Fruit fly (Drosophila melanogaster) whole organism, pupa: ENCODE data around the gene Obp73a.

Experiments
- CG12605 ChIP-seq: fragments of 200-800 bp; sonication (Bioruptor generic); IDR thresholded peaks from 2 replicates; pipeline ENCODE4 v1.3.6; 2022; ENCODE audit warnings: missing biosample characterization, missing genetic modification characterization
- CG15710 ChIP-seq: fragments of 200-800 bp; sonication (Bioruptor generic); optimal IDR thresholded peaks from 2 replicates; lab custom pipeline; 2018; ENCODE audit warnings: missing biosample characterization, mild to moderate bottlenecking, missing genetic modification characterization, moderate library complexity
- CG32121 ChIP-seq: fragments of 200-800 bp; sonication (Bioruptor generic); IDR thresholded peaks from 2 replicates; pipeline ENCODE4 v1.3.6; 2022; ENCODE audit warnings: missing biosample characterization, missing genetic modification characterization
- CG34367 ChIP-seq: fragments of 200-800 bp; sonication (Bioruptor generic); optimal IDR thresholded peaks from 2 replicates; lab custom pipeline; 2018; ENCODE audit warnings: missing biosample characterization, mild to moderate bottlenecking, missing genetic modification characterization
- EcR ChIP-seq: fragments of 200-800 bp; sonication (Bioruptor generic); optimal IDR thresholded peaks from 3 replicates; lab custom pipeline; 2019; ENCODE audit warnings: missing biosample characterization, missing genetic modification characterization, mild to moderate bottlenecking, moderate library complexity, missing genetic modification reagents

- TF ChIP-seq CG32121 (GFP tag; lab: Robert Waterston, UW) = no peak
- no peak for TF ChIP-seq CG34367 (tag; lab: Kevin White, UChicago)
- TF ChIP-seq EcR (GFP tag; lab: Kevin White, UChicago) = no peak
- TF ChIP-seq CG15710 (tag; lab: Kevin White, UChicago) = no peak
- TF ChIP-seq CG12605 (GFP tag; lab: Robert Waterston, UW) = no peak
Measured at dm6 chr3L:16977311-16977710, 33.1 kb downstream of the Obp73a start.
